Worm (Caenorhabditis elegans): ENCODE results near the gene srw-130.
A peak's percentile ranks its signal among the peaks of the same experiment; 100 is the strongest.
"Not testable (repeated sequence)": the region's sequence is repeated elsewhere in the genome, so short reads cannot be mapped to it uniquely, and the experiment has no call there.

srw-130 gene

ce11 chrV:3548798-3549197 is at the start of gene srw-130:
TSS of gene srw-130 (minus strand) at chrV:3548898.
- TF ChIP-seq nhr-28 (tag; optimal IDR thresholded peaks at IDR 0.05) (no peak), ets-5 (GFP tag; IDR thresholded peaks at IDR 0.05) (no peak), efl-1 (optimal IDR thresholded peaks at IDR 0.05) (no peak), efl-1 (GFP tag; optimal IDR thresholded peaks at IDR 0.05 in 1 of 2) (no peak), vab-15 (tag; optimal IDR thresholded peaks at IDR 0.05) (no peak), ceh-8 (GFP tag; optimal IDR thresholded peaks at IDR 0.05) (no peak), F16B12.6 (tag; optimal IDR thresholded peaks at IDR 0.05) (no peak), nhr-47 (tag; optimal IDR thresholded peaks at IDR 0.05) (no peak), lin-15B (tag; optimal IDR thresholded peaks at IDR 0.05) (no peak), sox-4 (tag; optimal IDR thresholded peaks at IDR 0.05) (no peak), fos-1 (tag; optimal IDR thresholded peaks at IDR 0.05) (no peak), nhr-76 (tag; optimal IDR thresholded peaks at IDR 0.05) (no peak), egl-27 (tag; optimal IDR thresholded peaks at IDR 0.05) (no peak), lin-13 (GFP tag; optimal IDR thresholded peaks at IDR 0.05) (no peak), ama-1 (optimal IDR thresholded peaks at IDR 0.05) (no peak), nhr-237 (tag; optimal IDR thresholded peaks at IDR 0.05) (no peak), dsc-1 (tag; optimal IDR thresholded peaks at IDR 0.05) (no peak), unc-98 (GFP tag; IDR thresholded peaks at IDR 0.05) (no peak), pag-3 (tag; optimal IDR thresholded peaks at IDR 0.05; ENCODE audit: borderline replicate concordance, insufficient read depth) (no peak)

ce11 chrV:3597052-3597451 is 48.4 kb upstream of the srw-130 start, which contains the start of gene srh-212:
TSS of gene srh-212 (minus strand) at chrV:3597152.
- TF ChIP-seq sup-37 (GFP tag; optimal IDR thresholded peaks at IDR 0.05); nhr-11 (tag; optimal IDR thresholded peaks at IDR 0.05); lin-39 (tag; optimal IDR thresholded peaks at IDR 0.05): not testable (repeated sequence)

ce11 chrV:3594936-3595335 is 46.2 kb upstream of the srw-130 start, which contains the start of gene srh-213:
TSS of gene srh-213 (minus strand) at chrV:3595036.
- TF ChIP-seq nhr-19 (GFP tag; conservative IDR thresholded peaks at IDR 0.05): no peak

ce11 chrV:3592099-3592498 is 43.4 kb upstream of the srw-130 start, which contains the start of gene T22F3.12:
TSS of gene T22F3.12 (minus strand) at chrV:3592199.
- TF ChIP-seq vab-15 (tag; optimal IDR thresholded peaks at IDR 0.05): no peak
- no peak for TF ChIP-seq ceh-88 (GFP tag; IDR thresholded peaks at IDR 0.05)
- no peak for TF ChIP-seq hpl-2 (GFP tag; optimal IDR thresholded peaks at IDR 0.05)
- TF ChIP-seq nhr-28 (tag; optimal IDR thresholded peaks at IDR 0.05): no peak
- no peak for TF ChIP-seq xbp-1 (tag; optimal IDR thresholded peaks at IDR 0.05)
- no peak for TF ChIP-seq lir-3 (tag; optimal IDR thresholded peaks at IDR 0.05; ENCODE audit: poor library complexity)
- no peak for TF ChIP-seq ama-1 (optimal IDR thresholded peaks at IDR 0.05)
- TF ChIP-seq alr-1 (tag; optimal IDR thresholded peaks at IDR 0.05; ENCODE audit: borderline replicate concordance): no peak
- TF ChIP-seq mab-9 (GFP tag; IDR thresholded peaks at IDR 0.05): no peak
- TF ChIP-seq fkh-8 (tag; optimal IDR thresholded peaks at IDR 0.05): no peak
- no peak for TF ChIP-seq ceh-90 (tag; optimal IDR thresholded peaks at IDR 0.05)
- TF ChIP-seq lin-35 (GFP tag; optimal IDR thresholded peaks at IDR 0.05): no peak
- TF ChIP-seq unc-30 (tag; optimal IDR thresholded peaks at IDR 0.05): no peak
- TF ChIP-seq pqm-1 (tag; optimal IDR thresholded peaks at IDR 0.05): no peak
- no peak for TF ChIP-seq F16B12.6 (tag; optimal IDR thresholded peaks at IDR 0.05)
- no peak for TF ChIP-seq nhr-12 (tag; optimal IDR thresholded peaks at IDR 0.05)
- TF ChIP-seq lin-15B (tag; optimal IDR thresholded peaks at IDR 0.05): no peak
- no peak for TF ChIP-seq fkh-10 (GFP tag; optimal IDR thresholded peaks at IDR 0.05)
- no peak for TF ChIP-seq jun-1 (tag; optimal IDR thresholded peaks at IDR 0.05)

ce11 chrV:3588223-3588622 is 39.5 kb upstream of the srw-130 start:
- no peak for TF ChIP-seq zag-1 (tag; optimal IDR thresholded peaks at IDR 0.05)
- TF ChIP-seq efl-1 (optimal IDR thresholded peaks at IDR 0.05): no peak
- peak in 1 of 2 experiments; percentile 16 for TF ChIP-seq efl-1 (GFP tag; optimal IDR thresholded peaks at IDR 0.05 in 1 of 2)

Data from whole organism, L1 larva.